Fruit fly (Drosophila melanogaster) whole organism, larva: ENCODE results near the gene Meltrin.

Experiments
- noc ChIP-seq: fragments of 200-800 bp; sonication (Bioruptor generic); optimal IDR thresholded peaks from 3 replicates; lab custom pipeline; 2019; ENCODE audit warnings: missing biosample characterization, mild to moderate bottlenecking, missing genetic modification characterization, moderate library complexity

The Meltrin gene

DNA sequence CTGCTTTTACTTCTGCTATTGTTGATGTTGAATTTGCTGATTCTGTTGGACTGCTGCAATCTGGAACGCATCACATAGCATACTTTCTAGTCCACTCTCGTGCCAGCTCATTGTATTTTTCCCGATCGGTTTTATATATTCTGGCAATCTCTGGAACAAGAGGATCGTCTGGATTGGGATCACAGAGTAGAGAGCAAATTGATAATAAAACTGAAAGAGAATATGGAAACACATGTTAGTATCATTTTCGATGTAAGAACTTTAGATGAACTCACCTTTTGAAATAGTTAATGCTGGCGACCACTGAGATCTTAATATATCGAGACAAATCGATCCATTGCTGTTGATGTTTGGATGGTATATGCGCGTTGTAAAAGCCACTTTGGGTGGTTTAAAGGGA is 36.3 kb upstream of the Meltrin start:
- TF ChIP-seq noc (tag; lab: Kevin White, UChicago), result no peak

DNA sequence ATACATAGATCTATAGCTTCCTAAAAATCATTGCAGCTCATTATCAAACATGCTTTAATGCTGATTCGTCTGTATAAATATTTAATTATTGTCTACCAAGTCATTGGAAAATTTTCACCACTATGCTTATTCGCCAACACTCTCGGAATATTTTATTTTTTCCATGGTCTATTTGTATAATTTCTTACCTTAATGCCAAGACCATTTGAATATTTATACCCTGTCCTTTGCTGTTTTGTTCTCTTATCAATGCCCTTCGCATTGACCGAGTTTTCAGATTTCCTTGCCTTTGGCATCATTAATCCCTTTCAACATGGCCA is 34.6 kb upstream of the Meltrin start:
- TF ChIP-seq noc (tag; lab: Kevin White, UChicago), result peak; percentile 9

- TF ChIP-seq noc (tag; lab: Kevin White, UChicago), result peak; percentile 54
Observed at dm6 chr3R:14731061-14731780, 34.1 kb upstream of the Meltrin start, which contains the start of gene CG7530. TSS of gene CG7530 (minus strand) at chr3R:14731509.

DNA sequence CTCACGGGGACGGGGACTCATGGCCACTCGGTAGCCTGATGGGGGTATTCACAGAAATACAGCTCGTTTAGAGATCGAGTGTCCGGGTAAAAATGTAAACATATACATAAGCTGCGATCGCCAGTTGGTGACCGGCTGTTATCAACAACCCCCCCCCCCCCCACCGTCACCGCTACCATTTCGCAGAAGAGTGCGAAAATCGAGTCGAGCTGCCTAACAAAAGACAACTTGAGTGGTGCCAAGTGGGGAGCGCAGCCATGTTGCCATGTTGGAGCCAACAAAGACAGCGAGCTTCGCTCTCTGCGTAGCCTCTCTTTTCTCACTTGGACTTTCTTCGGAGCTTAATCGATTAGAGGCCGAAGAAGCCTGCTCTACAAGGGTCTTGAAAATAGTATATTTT is 33.5 kb upstream of the Meltrin start:
- TF ChIP-seq noc (tag; lab: Kevin White, UChicago), result no peak

dm6 chr3R:14729686-14730493 is 32.8 kb upstream of the Meltrin start:
- no peak for TF ChIP-seq noc (tag; lab: Kevin White, UChicago)

DNA sequence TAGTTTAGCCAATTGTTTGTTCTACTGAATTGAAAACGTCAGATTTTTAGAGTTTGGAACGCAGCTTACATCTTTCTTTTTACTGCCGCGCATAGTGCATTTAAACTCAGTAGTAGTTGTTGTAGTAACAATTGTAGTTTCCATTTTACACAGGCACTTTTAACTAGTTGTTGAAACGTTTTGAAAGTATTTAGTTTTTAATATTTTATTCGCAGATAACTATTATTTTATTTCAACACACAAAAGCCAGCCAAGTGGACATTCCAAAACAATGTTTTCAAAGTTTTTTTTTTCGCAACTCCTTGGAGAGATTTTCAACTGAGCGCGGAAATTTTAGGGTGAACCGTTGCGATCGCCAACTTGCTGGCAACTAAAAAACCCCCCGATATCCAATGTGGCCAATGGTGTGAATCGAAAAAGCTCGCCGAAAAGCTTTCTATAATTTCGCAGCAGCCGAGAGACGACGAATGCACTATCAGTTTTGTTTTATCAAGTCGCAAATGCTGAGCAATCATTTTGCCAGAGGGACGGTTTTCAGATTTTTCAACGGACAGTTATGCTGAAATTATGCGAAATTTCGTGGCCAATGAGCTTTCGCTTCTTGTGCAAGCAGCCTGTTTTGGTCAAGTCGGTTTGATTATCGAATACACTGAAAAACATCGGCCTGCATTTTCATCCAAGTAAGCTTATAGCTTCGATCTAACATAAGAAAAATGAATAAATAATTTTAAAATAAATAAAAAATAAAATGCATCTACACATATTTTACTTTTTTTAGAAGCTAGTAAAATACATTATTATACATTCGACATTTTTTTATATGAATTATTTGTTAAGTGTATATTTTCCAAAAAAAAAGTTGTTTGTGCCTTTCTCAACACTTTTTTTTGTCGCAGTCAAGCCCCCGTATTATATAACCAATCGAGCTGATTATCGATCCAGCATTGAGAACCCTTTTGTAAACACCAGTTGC is 31.9 kb upstream of the Meltrin start:
- peak; percentile 51 for TF ChIP-seq noc (tag; lab: Kevin White, UChicago)

dm6 chr3R:14724501-14724859 is 27.4 kb upstream of the Meltrin start:
- no peak for TF ChIP-seq noc (tag; lab: Kevin White, UChicago)

- TF ChIP-seq noc (tag; lab: Kevin White, UChicago), result peak; percentile 56
Observed at dm6 chr3R:14723671-14724500, 26.8 kb upstream of the Meltrin start, which contains the start of gene kibra. TSS of gene kibra (minus strand) at chr3R:14724261.

dm6 chr3R:14723355-14723670 is 26.2 kb upstream of the Meltrin start:
- TF ChIP-seq noc (tag; lab: Kevin White, UChicago), result no peak

- peak; percentile 24 for TF ChIP-seq noc (tag; lab: Kevin White, UChicago)
Observed at dm6 chr3R:14721942-14722939, 25.1 kb upstream of the Meltrin start.

- TF ChIP-seq noc (tag; lab: Kevin White, UChicago), result peak; percentile 60
Observed at dm6 chr3R:14720885-14721284, 23.8 kb upstream of the Meltrin start.

dm6 chr3R:14720130-14720529 is 23.0 kb upstream of the Meltrin start:
- no peak for TF ChIP-seq noc (tag; lab: Kevin White, UChicago)

DNA sequence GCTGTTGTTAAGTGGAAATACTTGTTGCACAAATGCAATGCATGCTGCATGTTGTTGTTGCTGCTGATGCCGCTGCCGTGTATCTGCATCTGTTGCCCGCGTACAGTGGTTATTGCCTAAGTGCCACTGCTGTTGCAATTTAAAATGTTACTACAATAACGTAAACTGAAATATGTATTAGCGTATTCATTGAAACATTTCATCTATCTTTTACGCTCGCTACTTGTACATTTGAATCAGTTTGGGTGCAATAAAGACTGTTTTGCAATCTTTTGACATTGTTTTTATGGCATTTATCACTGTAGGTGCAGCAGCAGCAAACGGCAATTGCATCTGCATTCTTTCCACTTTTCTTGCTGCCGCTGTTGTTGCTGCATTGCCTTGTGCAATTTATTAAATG is 22.3 kb upstream of the Meltrin start:
- no peak for TF ChIP-seq noc (tag; lab: Kevin White, UChicago)

DNA sequence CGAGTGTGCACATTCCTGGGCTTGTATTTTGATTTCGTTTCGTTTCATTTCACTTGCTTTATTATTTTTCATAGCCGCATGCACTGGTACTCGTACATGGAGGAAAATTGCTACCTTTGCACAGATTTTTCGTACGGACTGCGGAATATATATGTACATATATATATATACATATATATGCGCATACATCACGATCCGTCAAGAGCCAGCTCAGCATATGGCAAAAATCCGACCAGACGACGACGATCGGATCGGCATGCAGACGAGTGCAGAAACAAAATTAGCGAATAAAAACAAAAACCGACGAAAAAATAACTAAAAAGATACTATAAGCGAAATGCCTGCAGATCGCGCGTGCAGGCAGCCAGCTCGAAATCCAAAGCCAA is 20.6 kb upstream of the Meltrin start:
- TF ChIP-seq noc (tag; lab: Kevin White, UChicago), result no peak
